Worm (Caenorhabditis elegans) whole organism, midembryonic: ENCODE results near the gene C13A2.4.

Experiments
- T22C8.4 ChIP-seq: fragments of 200-800 bp; sonication (Bioruptor generic); IDR thresholded peaks from 2 replicates; pipeline ENCODE4 v1.3.6; 2022; ENCODE audit warnings: missing genetic modification characterization, missing compliant biosample characterization
- cog-1 ChIP-seq: sonication (generic microtip); optimal IDR thresholded peaks from 2 replicates; lab custom pipeline; 2016; ENCODE audit warnings: missing genetic modification characterization, missing compliant biosample characterization
- flt-1 ChIP-seq: fragments of 200-800 bp; sonication (Bioruptor generic); IDR thresholded peaks from 2 replicates; pipeline ENCODE4 v1.3.6; 2022; ENCODE audit warnings: missing genetic modification characterization, missing compliant biosample characterization
- klf-2 ChIP-seq: fragments of 200-800 bp; sonication (Bioruptor generic); conservative IDR thresholded peaks from 2 replicates; pipeline ENCODE4 v1.3.6; 2022; ENCODE audit warnings: missing genetic modification reagents, missing genetic modification characterization, missing compliant biosample characterization
- med-1 ChIP-seq: sonication (generic microtip); optimal IDR thresholded peaks from 2 replicates; lab custom pipeline; 2017; ENCODE audit warnings: missing genetic modification characterization, mild to moderate bottlenecking, missing compliant biosample characterization, antibody characterized with exemption, missing genetic modification reagents; ENCODE audit not compliant: insufficient read depth
- ref-1 ChIP-seq: fragments of 200-800 bp; sonication (Bioruptor generic); conservative IDR thresholded peaks from 2 replicates; pipeline ENCODE4 v1.3.6; 2022; ENCODE audit warnings: missing genetic modification reagents, missing genetic modification characterization, missing compliant biosample characterization
- tab-1 ChIP-seq: fragments of 200-800 bp; sonication (Bioruptor generic); IDR thresholded peaks from 2 replicates; pipeline ENCODE4 v1.3.6; 2022; ENCODE audit warnings: missing genetic modification characterization, missing compliant biosample characterization
- ztf-23 ChIP-seq: fragments of 200-800 bp; sonication (Bioruptor generic); IDR thresholded peaks from 2 replicates; pipeline ENCODE4 v1.3.6; 2022; ENCODE audit warnings: missing genetic modification reagents, missing genetic modification characterization, missing compliant biosample characterization
- ztf-29 ChIP-seq: fragments of 200-800 bp; sonication (Bioruptor generic); IDR thresholded peaks from 2 replicates; pipeline ENCODE4 v1.3.6; 2022; ENCODE audit warnings: missing genetic modification reagents, missing genetic modification characterization, missing compliant biosample characterization

C13A2.4 gene

ce11 chrV:7279090-7279489, at the start of gene C13A2.4:
TSS of gene C13A2.4 (plus strand) at chrV:7279390.
- no peak for TF ChIP-seq ref-1 (GFP tag; lab: Robert Waterston, UW)
- no peak for TF ChIP-seq klf-2
- no peak for TF ChIP-seq med-1 (GFP tag; lab: Kevin White, UChicago)
- no peak for TF ChIP-seq cog-1
- TF ChIP-seq tab-1 (GFP tag; lab: Robert Waterston, UW): no peak
- no peak for TF ChIP-seq flt-1 (GFP tag; lab: Robert Waterston, UW)
- TF ChIP-seq T22C8.4 (GFP tag; lab: Robert Waterston, UW): no peak

- no peak for TF ChIP-seq cog-1
- peak; percentile 90 for TF ChIP-seq tab-1 (GFP tag; lab: Robert Waterston, UW)
- peak; percentile 82 for TF ChIP-seq klf-2
- TF ChIP-seq ztf-23: peak; percentile 94
- TF ChIP-seq flt-1 (GFP tag; lab: Robert Waterston, UW): peak; percentile 94
- TF ChIP-seq ref-1 (GFP tag; lab: Robert Waterston, UW): peak; percentile 60; the same call in 1 of the 2 replicates
- TF ChIP-seq ztf-29: peak; percentile 78
- peak; percentile 95 for TF ChIP-seq med-1 (GFP tag; lab: Kevin White, UChicago)
- TF ChIP-seq T22C8.4 (GFP tag; lab: Robert Waterston, UW): peak; percentile 72
Observed at ce11 chrV:7230847-7231246, 48.3 kb upstream of the C13A2.4 start, which contains the start of the genes gei-6 and krr-1. TSS of gene gei-6 (minus strand) at chrV:7230848. TSS of gene krr-1 (plus strand) at chrV:7231190.

- TF ChIP-seq cog-1: no peak
- no peak for TF ChIP-seq T22C8.4 (GFP tag; lab: Robert Waterston, UW)
- TF ChIP-seq ref-1 (GFP tag; lab: Robert Waterston, UW): no peak
- no peak for TF ChIP-seq flt-1 (GFP tag; lab: Robert Waterston, UW)
- TF ChIP-seq ztf-29: no peak
- no peak for TF ChIP-seq med-1 (GFP tag; lab: Kevin White, UChicago)
- no peak for TF ChIP-seq tab-1 (GFP tag; lab: Robert Waterston, UW)
- TF ChIP-seq ztf-23: no peak
- no peak for TF ChIP-seq klf-2
Observed at ce11 chrV:7231524-7231923, 47.7 kb upstream of the C13A2.4 start.

ce11 chrV:7234726-7235125, 44.5 kb upstream of the C13A2.4 start, which contains the start of gene C05C8.5:
TSS of gene C05C8.5 (minus strand) at chrV:7234826.
- TF ChIP-seq cog-1: no peak
- no peak for TF ChIP-seq ztf-29
- TF ChIP-seq klf-2: no peak
- TF ChIP-seq med-1 (GFP tag; lab: Kevin White, UChicago): no peak
- TF ChIP-seq ztf-23: no peak
- TF ChIP-seq ref-1 (GFP tag; lab: Robert Waterston, UW): no peak
- no peak for TF ChIP-seq T22C8.4 (GFP tag; lab: Robert Waterston, UW)
- TF ChIP-seq tab-1 (GFP tag; lab: Robert Waterston, UW): no peak
- TF ChIP-seq flt-1 (GFP tag; lab: Robert Waterston, UW): no peak

ce11 chrV:7236694-7237093, 42.5 kb upstream of the C13A2.4 start:
- TF ChIP-seq T22C8.4 (GFP tag; lab: Robert Waterston, UW) (no peak), ref-1 (GFP tag; lab: Robert Waterston, UW) (no peak), med-1 (GFP tag; lab: Kevin White, UChicago) (no peak), tab-1 (GFP tag; lab: Robert Waterston, UW) (no peak), ztf-29 (no peak), cog-1 (no peak), ztf-23 (no peak), klf-2 (no peak), flt-1 (GFP tag; lab: Robert Waterston, UW) (no peak)

- no peak for TF ChIP-seq tab-1 (GFP tag; lab: Robert Waterston, UW)
- TF ChIP-seq klf-2: no peak
- TF ChIP-seq ztf-23: no peak
- no peak for TF ChIP-seq ztf-29
- TF ChIP-seq ref-1 (GFP tag; lab: Robert Waterston, UW): no peak
- TF ChIP-seq T22C8.4 (GFP tag; lab: Robert Waterston, UW): no peak
- no peak for TF ChIP-seq cog-1
- no peak for TF ChIP-seq flt-1 (GFP tag; lab: Robert Waterston, UW)
- no peak for TF ChIP-seq med-1 (GFP tag; lab: Kevin White, UChicago)
Observed at ce11 chrV:7237094-7237132, 42.3 kb upstream of the C13A2.4 start, which contains the start of gene hpo-9. TSS of gene hpo-9 (minus strand) at chrV:7237130.

- no peak for TF ChIP-seq T22C8.4 (GFP tag; lab: Robert Waterston, UW)
- no peak for TF ChIP-seq ref-1 (GFP tag; lab: Robert Waterston, UW)
- TF ChIP-seq klf-2: no peak
- TF ChIP-seq tab-1 (GFP tag; lab: Robert Waterston, UW): no peak
- TF ChIP-seq ztf-23: 0 out of 2 replicates have a peak, but pooled peaks have one; percentile 56
- TF ChIP-seq med-1 (GFP tag; lab: Kevin White, UChicago): no peak
- peak; percentile 78 for TF ChIP-seq cog-1
- 0 out of 2 replicates have a peak, but pooled peaks have one; percentile 45 for TF ChIP-seq flt-1 (GFP tag; lab: Robert Waterston, UW)
- no peak for TF ChIP-seq ztf-29
Observed at ce11 chrV:7237133-7237532, 42.1 kb upstream of the C13A2.4 start, which contains the start of gene hyls-1. TSS of gene hyls-1 (plus strand) at chrV:7237381.

- TF ChIP-seq klf-2 (no peak), flt-1 (GFP tag; lab: Robert Waterston, UW) (no peak), med-1 (GFP tag; lab: Kevin White, UChicago) (no peak), cog-1 (no peak), T22C8.4 (GFP tag; lab: Robert Waterston, UW) (no peak), ztf-29 (no peak), ref-1 (GFP tag; lab: Robert Waterston, UW) (no peak), ztf-23 (no peak), tab-1 (GFP tag; lab: Robert Waterston, UW) (no peak)
Observed at ce11 chrV:7239471-7239870, 39.7 kb upstream of the C13A2.4 start, which contains the start of gene C05C8.1. TSS of gene C05C8.1 (plus strand) at chrV:7239771.

ce11 chrV:7246951-7247350, 32.2 kb upstream of the C13A2.4 start, which contains the start of gene C05C8.7:
TSS of gene C05C8.7 (minus strand) at chrV:7247050.
- TF ChIP-seq flt-1 (GFP tag; lab: Robert Waterston, UW): 0 out of 2 replicates have a peak, but pooled peaks have one; percentile 51
- no peak for TF ChIP-seq ztf-23

- TF ChIP-seq med-1 (GFP tag; lab: Kevin White, UChicago): no peak
- TF ChIP-seq flt-1 (GFP tag; lab: Robert Waterston, UW): no peak
- TF ChIP-seq klf-2: no peak
- TF ChIP-seq cog-1: no peak
- TF ChIP-seq T22C8.4 (GFP tag; lab: Robert Waterston, UW): no peak
- TF ChIP-seq ztf-29: no peak
- no peak for TF ChIP-seq ref-1 (GFP tag; lab: Robert Waterston, UW)
- no peak for TF ChIP-seq ztf-23
- no peak for TF ChIP-seq tab-1 (GFP tag; lab: Robert Waterston, UW)
Observed at ce11 chrV:7248227-7248953, 30.8 kb upstream of the C13A2.4 start.
